Worm (Caenorhabditis elegans): Measurements from ENCODE around the gene Y38E10A.33.

Y38E10A.33 gene

DNA sequence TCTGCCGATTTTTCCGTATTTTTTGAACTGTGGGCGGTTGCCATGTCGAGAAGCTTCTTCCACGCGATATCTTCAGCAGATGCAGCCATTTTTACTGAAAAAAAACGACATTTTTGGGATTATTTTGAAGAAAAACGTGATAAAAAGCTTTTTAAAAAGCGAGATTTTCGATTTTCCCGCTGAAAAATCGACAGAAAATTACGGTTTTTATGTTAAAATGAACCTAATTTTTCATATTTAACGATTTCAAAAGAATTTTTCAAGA is 1.8 kb downstream of the Y38E10A.33 start, which contains the start of gene Y38E10A.22:
TSS of gene Y38E10A.22 (minus strand) at position 101 of the 265 bp plus-strand sequence.
- no peak for TF ChIP-seq tbx-11 (GFP tag; IDR thresholded peaks at IDR 0.05)
- no peak for TF ChIP-seq pes-1 (GFP tag; IDR thresholded peaks at IDR 0.05)
- TF ChIP-seq ama-1 (optimal IDR thresholded peaks at IDR 0.05) = no peak
- TF ChIP-seq tbx-37 (GFP tag; conservative IDR thresholded peaks at IDR 0.05) = no peak
- TF ChIP-seq hmbx-1 (tag; optimal IDR thresholded peaks at IDR 0.05) = no peak
- no peak for TF ChIP-seq aly-1 (tag; optimal IDR thresholded peaks at IDR 0.05)
- no peak for TF ChIP-seq hmg-4 (GFP tag; optimal IDR thresholded peaks at IDR 0.05)
- no peak for TF ChIP-seq ceh-36 (tag; optimal IDR thresholded peaks at IDR 0.05)
- TF ChIP-seq hnd-1 (tag; optimal IDR thresholded peaks at IDR 0.05) = no peak
- TF ChIP-seq tra-4 (tag; optimal IDR thresholded peaks at IDR 0.05) = no peak
- no peak for TF ChIP-seq B0310.2 (tag; optimal IDR thresholded peaks at IDR 0.05)
- no peak for TF ChIP-seq sea-1 (GFP tag; conservative IDR thresholded peaks at IDR 0.05)
- no peak for TF ChIP-seq scrt-1 (GFP tag; IDR thresholded peaks at IDR 0.05)
- TF ChIP-seq ceh-13 (GFP tag; optimal IDR thresholded peaks at IDR 0.05) = no peak
- TF ChIP-seq F13C5.2 (tag; optimal IDR thresholded peaks at IDR 0.05) = no peak
- TF ChIP-seq ets-7 (tag; optimal IDR thresholded peaks at IDR 0.05) = no peak

ce11 chrII:12673311-12673710 is 6.1 kb downstream of the Y38E10A.33 start:
- TF ChIP-seq ceh-36 (tag; optimal IDR thresholded peaks at IDR 0.05) (no peak), scrt-1 (GFP tag; IDR thresholded peaks at IDR 0.05) (no peak), hmbx-1 (tag; optimal IDR thresholded peaks at IDR 0.05) (no peak), sea-1 (GFP tag; conservative IDR thresholded peaks at IDR 0.05) (no peak), tbx-11 (GFP tag; IDR thresholded peaks at IDR 0.05) (no peak), F13C5.2 (tag; optimal IDR thresholded peaks at IDR 0.05) (no peak), flt-1 (GFP tag; IDR thresholded peaks at IDR 0.05) (no peak), aly-1 (tag; optimal IDR thresholded peaks at IDR 0.05) (no peak), ama-1 (optimal IDR thresholded peaks at IDR 0.05) (no peak), tbx-37 (GFP tag; conservative IDR thresholded peaks at IDR 0.05) (no peak), hnd-1 (tag; optimal IDR thresholded peaks at IDR 0.05) (no peak), hmg-4 (GFP tag; optimal IDR thresholded peaks at IDR 0.05) (no peak), ets-7 (tag; optimal IDR thresholded peaks at IDR 0.05) (no peak), B0310.2 (tag; optimal IDR thresholded peaks at IDR 0.05) (no peak), tra-4 (tag; optimal IDR thresholded peaks at IDR 0.05) (no peak), pes-1 (GFP tag; IDR thresholded peaks at IDR 0.05) (no peak)

DNA sequence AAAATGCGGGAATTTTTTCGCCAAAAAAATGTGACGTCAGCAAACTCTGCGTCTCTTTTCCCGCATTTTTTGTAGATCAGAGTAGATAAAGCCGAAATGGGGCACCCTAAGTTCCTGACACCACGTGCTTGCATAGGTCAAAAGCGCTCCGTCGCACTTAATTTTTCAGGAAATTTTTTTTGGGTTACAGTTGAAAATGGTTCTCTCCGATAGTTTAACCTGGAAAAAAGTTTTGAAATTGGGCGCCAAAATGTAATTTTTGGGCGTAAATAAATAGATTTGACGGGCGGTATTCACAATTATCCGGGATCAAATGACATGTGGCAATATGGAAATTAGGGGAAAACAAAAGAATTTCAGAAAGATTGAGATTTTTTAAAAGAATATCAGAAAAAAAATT is 6.9 kb downstream of the Y38E10A.33 start:
- TF ChIP-seq tra-4 (tag; optimal IDR thresholded peaks at IDR 0.05) = no peak

DNA sequence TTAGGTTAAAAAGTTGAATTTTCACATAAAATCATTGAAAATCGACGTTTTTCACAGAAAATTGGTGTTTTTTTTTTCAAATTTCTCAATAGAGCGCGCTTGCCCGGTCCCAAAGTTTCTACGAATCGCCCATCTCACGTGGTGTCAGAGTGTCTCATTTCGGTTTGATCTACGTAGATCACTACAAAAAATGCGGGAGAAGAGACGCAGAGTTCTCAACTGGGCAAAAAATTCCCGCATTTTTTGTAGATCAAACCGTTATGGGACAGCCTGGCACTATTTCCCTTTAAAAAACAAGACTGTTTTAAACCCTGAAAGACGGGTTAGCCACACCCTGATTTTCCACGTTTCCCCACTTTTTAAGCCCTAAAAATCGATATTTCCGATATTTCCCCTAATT is 7.6 kb downstream of the Y38E10A.33 start:
- TF ChIP-seq hmg-4 (GFP tag; optimal IDR thresholded peaks at IDR 0.05) (no peak), tra-4 (tag; optimal IDR thresholded peaks at IDR 0.05) (no peak), ceh-36 (tag; optimal IDR thresholded peaks at IDR 0.05) (no peak), pes-1 (GFP tag; IDR thresholded peaks at IDR 0.05) (no peak), ceh-13 (GFP tag; optimal IDR thresholded peaks at IDR 0.05) (no peak), tbx-37 (GFP tag; conservative IDR thresholded peaks at IDR 0.05) (no peak), hmbx-1 (tag; optimal IDR thresholded peaks at IDR 0.05) (no peak), ama-1 (optimal IDR thresholded peaks at IDR 0.05) (no peak), scrt-1 (GFP tag; IDR thresholded peaks at IDR 0.05) (no peak), ets-7 (tag; optimal IDR thresholded peaks at IDR 0.05) (no peak), tbx-11 (GFP tag; IDR thresholded peaks at IDR 0.05) (no peak), flt-1 (GFP tag; IDR thresholded peaks at IDR 0.05) (no peak), F13C5.2 (tag; optimal IDR thresholded peaks at IDR 0.05) (no peak), hnd-1 (tag; optimal IDR thresholded peaks at IDR 0.05) (no peak), B0310.2 (tag; optimal IDR thresholded peaks at IDR 0.05) (no peak), sea-1 (GFP tag; conservative IDR thresholded peaks at IDR 0.05) (no peak), aly-1 (tag; optimal IDR thresholded peaks at IDR 0.05) (no peak)

ce11 chrII:12670877-12671864 is 8.3 kb downstream of the Y38E10A.33 start:
- no peak for TF ChIP-seq scrt-1 (GFP tag; IDR thresholded peaks at IDR 0.05)
- no peak for TF ChIP-seq tbx-11 (GFP tag; IDR thresholded peaks at IDR 0.05)
- no peak for TF ChIP-seq tra-4 (tag; optimal IDR thresholded peaks at IDR 0.05)
- no peak for TF ChIP-seq hmg-4 (GFP tag; optimal IDR thresholded peaks at IDR 0.05)
- no peak for TF ChIP-seq flt-1 (GFP tag; IDR thresholded peaks at IDR 0.05)
- TF ChIP-seq F13C5.2 (tag; optimal IDR thresholded peaks at IDR 0.05) = no peak
- TF ChIP-seq ceh-36 (tag; optimal IDR thresholded peaks at IDR 0.05) = no peak
- TF ChIP-seq hnd-1 (tag; optimal IDR thresholded peaks at IDR 0.05) = no peak
- no peak for TF ChIP-seq aly-1 (tag; optimal IDR thresholded peaks at IDR 0.05)
- no peak for TF ChIP-seq ama-1 (optimal IDR thresholded peaks at IDR 0.05)
- TF ChIP-seq pes-1 (GFP tag; IDR thresholded peaks at IDR 0.05) = no peak

ce11 chrII:12669882-12670281 is 9.6 kb downstream of the Y38E10A.33 start:
- TF ChIP-seq ceh-13 (GFP tag; optimal IDR thresholded peaks at IDR 0.05) = no peak

DNA sequence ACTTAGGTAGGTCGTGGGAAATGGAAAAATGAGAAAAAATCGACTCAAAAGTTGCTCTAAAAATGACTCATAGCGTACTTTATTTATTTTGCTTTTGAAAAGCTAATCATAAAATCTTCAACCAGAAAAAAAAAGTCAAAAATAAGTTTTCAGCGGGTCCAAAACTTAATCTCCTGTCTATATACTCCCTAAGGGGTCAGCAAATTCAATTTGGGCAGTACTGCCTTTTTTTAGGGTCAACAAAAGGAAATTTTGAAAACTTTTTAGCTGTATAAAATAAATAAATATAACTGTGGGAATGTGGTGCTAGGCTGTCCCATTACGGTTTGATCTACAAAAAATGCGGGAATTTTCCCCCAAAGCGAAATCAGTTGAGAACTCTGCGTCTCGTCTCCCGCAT is 10.1 kb downstream of the Y38E10A.33 start:
- no peak for TF ChIP-seq sea-1 (GFP tag; conservative IDR thresholded peaks at IDR 0.05)
- no peak for TF ChIP-seq pes-1 (GFP tag; IDR thresholded peaks at IDR 0.05)
- TF ChIP-seq ama-1 (optimal IDR thresholded peaks at IDR 0.05) = no peak
- no peak for TF ChIP-seq tbx-37 (GFP tag; conservative IDR thresholded peaks at IDR 0.05)
- TF ChIP-seq tbx-11 (GFP tag; IDR thresholded peaks at IDR 0.05) = no peak

- TF ChIP-seq ceh-36 (tag; optimal IDR thresholded peaks at IDR 0.05) = peak; percentile 25
- no peak for TF ChIP-seq aly-1 (tag; optimal IDR thresholded peaks at IDR 0.05)
Observed at ce11 chrII:12668874-12669273, 10.6 kb downstream of the Y38E10A.33 start.
